Fruit fly (Drosophila melanogaster) whole organism, embryonic: ENCODE results near the gene Ns1.

ENCODE experiments used
- ATbp ChIP-seq: fragments of 200-800 bp; sonication (Bioruptor generic); optimal IDR thresholded peaks from 2 replicates; lab custom pipeline; 2017; ENCODE audit warnings: missing biosample characterization, mild to moderate bottlenecking, missing genetic modification characterization, missing genetic modification reagents
- Atf-2 ChIP-seq: fragments of 200-800 bp; sonication (Bioruptor generic); optimal IDR thresholded peaks from 2 replicates; lab custom pipeline; 2016; ENCODE audit warnings: missing biosample characterization, missing genetic modification characterization
- CG10366 ChIP-seq: fragments of 200-800 bp; sonication (Bioruptor generic); IDR thresholded peaks from 2 replicates; pipeline ENCODE4 v1.3.6; 2022; ENCODE audit warnings: missing biosample characterization, missing genetic modification characterization
- CG12659 ChIP-seq: fragments of 200-800 bp; sonication (Bioruptor generic); optimal IDR thresholded peaks from 3 replicates; lab custom pipeline; 2017; ENCODE audit warnings: mild to moderate bottlenecking, missing biosample characterization, missing genetic modification reagents, missing genetic modification characterization
- CG13287 ChIP-seq: fragments of 200-800 bp; sonication (Bioruptor generic); IDR thresholded peaks from 2 replicates; pipeline ENCODE4 v1.3.6; 2022; ENCODE audit warnings: missing biosample characterization, missing genetic modification characterization; ENCODE audit not compliant: partially characterized antibody
- CG17385 ChIP-seq: fragments of 200-800 bp; sonication (Bioruptor generic); optimal IDR thresholded peaks from 3 replicates; lab custom pipeline; 2018; ENCODE audit warnings: missing biosample characterization, mild to moderate bottlenecking, missing genetic modification characterization
- CG3281 ChIP-seq: fragments of 200-800 bp; sonication (Bioruptor generic); optimal IDR thresholded peaks from 3 replicates; lab custom pipeline; 2017; ENCODE audit warnings: missing biosample characterization, mild to moderate bottlenecking, missing genetic modification characterization
- CG34224 ChIP-seq: fragments of 200-800 bp; sonication (Bioruptor generic); IDR thresholded peaks from 3 replicates; pipeline ENCODE4 v1.3.6; 2022; ENCODE audit warnings: missing biosample characterization, missing genetic modification characterization; ENCODE audit not compliant: partially characterized antibody
- CG34422 ChIP-seq: fragments of 200-800 bp; sonication (Bioruptor generic); IDR thresholded peaks from 3 replicates; pipeline ENCODE4 v1.3.6; 2022; ENCODE audit warnings: missing biosample characterization, missing genetic modification characterization
- CG6175 ChIP-seq: fragments of 200-800 bp; sonication (Bioruptor generic); IDR thresholded peaks from 3 replicates; pipeline ENCODE4 v1.3.6; 2022; ENCODE audit warnings: missing biosample characterization, missing genetic modification characterization
- CG6654 ChIP-seq: fragments of 200-800 bp; sonication (Bioruptor generic); optimal IDR thresholded peaks from 2 replicates; lab custom pipeline; 2017; ENCODE audit warnings: missing biosample characterization, mild to moderate bottlenecking, missing genetic modification characterization
- CG6683 ChIP-seq: fragments of 200-800 bp; sonication (Bioruptor generic); optimal IDR thresholded peaks from 2 replicates; lab custom pipeline; 2017; ENCODE audit warnings: missing biosample characterization, mild to moderate bottlenecking, missing genetic modification characterization, missing genetic modification reagents
- CTCF ChIP-seq: fragments of 200-800 bp; sonication (Bioruptor generic); optimal IDR thresholded peaks from 2 replicates; lab custom pipeline; 2017; ENCODE audit warnings: missing biosample characterization, mild to moderate bottlenecking, missing genetic modification characterization, moderate library complexity
- H2.0 ChIP-seq: fragments of 200-800 bp; sonication (Bioruptor generic); IDR thresholded peaks from 2 replicates; pipeline ENCODE4 v1.3.6; 2022; ENCODE audit warnings: missing biosample characterization, missing genetic modification characterization
- HHEX ChIP-seq: fragments of 200-800 bp; sonication (Bioruptor generic); optimal IDR thresholded peaks from 3 replicates; lab custom pipeline; 2017; ENCODE audit warnings: missing biosample characterization, mild to moderate bottlenecking, missing genetic modification characterization, missing genetic modification reagents
- Jarid2 ChIP-seq: fragments of 200-800 bp; sonication (Bioruptor generic); optimal IDR thresholded peaks from 3 replicates; lab custom pipeline; 2017; ENCODE audit warnings: mild to moderate bottlenecking, missing biosample characterization, missing genetic modification reagents, missing genetic modification characterization
- Mes4 ChIP-seq: fragments of 200-800 bp; sonication (Bioruptor generic); optimal IDR thresholded peaks from 2 replicates; lab custom pipeline; 2016; ENCODE audit warnings: missing biosample characterization, missing genetic modification characterization
- Myb ChIP-seq: fragments of 200-800 bp; sonication (Bioruptor generic); optimal IDR thresholded peaks from 2 replicates; lab custom pipeline; 2016; ENCODE audit warnings: missing biosample characterization, missing genetic modification characterization
- Nf-YB ChIP-seq: fragments of 200-800 bp; sonication (Bioruptor generic); optimal IDR thresholded peaks from 3 replicates; lab custom pipeline; 2019; ENCODE audit warnings: missing biosample characterization, mild to moderate bottlenecking, missing genetic modification characterization, moderate library complexity
- Trl ChIP-seq, 3 experiments: fragments of >200 bp in 2 of 3; fragments of 200-800 bp in 1 of 3; sonication (Bioruptor generic) in 1 of 3; optimal IDR thresholded peaks; 2 replicates in 1 of 3; 3 replicates in 2 of 3; lab custom pipeline; 2016 to 2017; ENCODE audit warnings: missing biosample characterization in 1 of 3, missing genetic modification characterization in 1 of 3
- ash1 ChIP-seq: fragments of 200-800 bp; sonication (Bioruptor generic); optimal IDR thresholded peaks from 2 replicates; lab custom pipeline; 2018; ENCODE audit warnings: missing biosample characterization, mild to moderate bottlenecking, missing genetic modification characterization
- bab2 ChIP-seq: fragments of 200-800 bp; sonication (Bioruptor generic); optimal IDR thresholded peaks from 2 replicates; lab custom pipeline; 2016; ENCODE audit warnings: missing biosample characterization, missing genetic modification characterization
- crp ChIP-seq, 2 experiments: fragments of 200-800 bp; sonication (Bioruptor generic); optimal IDR thresholded peaks; 2 replicates in 1 of 2; 3 replicates in 1 of 2; lab custom pipeline; 2017; ENCODE audit warnings: missing biosample characterization in 2 of 2, missing genetic modification characterization in 2 of 2, mild to moderate bottlenecking in 1 of 2, moderate library complexity in 1 of 2
- dmrt99B ChIP-seq: fragments of 200-800 bp; sonication (Bioruptor generic); optimal IDR thresholded peaks from 2 replicates; lab custom pipeline; 2018; ENCODE audit warnings: missing biosample characterization, mild to moderate bottlenecking, missing genetic modification characterization, moderate library complexity
- emc ChIP-seq: fragments of 200-800 bp; sonication (Bioruptor generic); optimal IDR thresholded peaks from 2 replicates; lab custom pipeline; 2016; ENCODE audit warnings: missing biosample characterization, missing genetic modification characterization
- ewg ChIP-seq: fragments of 200-800 bp; sonication (Bioruptor generic); optimal IDR thresholded peaks from 3 replicates; lab custom pipeline; 2017; ENCODE audit warnings: mild to moderate bottlenecking, missing biosample characterization, missing genetic modification reagents, missing genetic modification characterization
- fru ChIP-seq: fragments of >200 bp; optimal IDR thresholded peaks from 2 replicates; lab custom pipeline; 2017
- gce ChIP-seq: fragments of 200-800 bp; sonication (Bioruptor generic); IDR thresholded peaks from 3 replicates; pipeline ENCODE4 v1.3.6; 2022; ENCODE audit warnings: missing biosample characterization, missing genetic modification characterization
- gcm ChIP-seq: fragments of 200-800 bp; sonication (Bioruptor generic); optimal IDR thresholded peaks from 2 replicates; lab custom pipeline; 2019; ENCODE audit warnings: missing biosample characterization, mild to moderate bottlenecking, missing genetic modification characterization, moderate library complexity
- grau ChIP-seq: fragments of 200-800 bp; optimal IDR thresholded peaks from 3 replicates; lab custom pipeline; 2019; ENCODE audit warnings: missing biosample characterization, mild to moderate bottlenecking, missing genetic modification characterization, moderate library complexity
- klu ChIP-seq: fragments of 200-800 bp; sonication (Bioruptor generic); IDR thresholded peaks from 2 replicates; pipeline ENCODE4 v1.3.6; 2022; ENCODE audit warnings: missing biosample characterization, missing genetic modification characterization
- lola ChIP-seq, 3 experiments: fragments of >200 bp in 2 of 3; fragments of 200-800 bp in 1 of 3; sonication (Bioruptor generic) in 1 of 3; optimal IDR thresholded peaks; 2 replicates each; lab custom pipeline; 2017 to 2019; ENCODE audit warnings: missing biosample characterization in 3 of 3, missing genetic modification characterization in 3 of 3, mild to moderate bottlenecking in 1 of 3, moderate library complexity in 1 of 3
- pfk ChIP-seq: fragments of 200-800 bp; sonication (Bioruptor generic); optimal IDR thresholded peaks from 2 replicates; lab custom pipeline; 2018; ENCODE audit warnings: missing biosample characterization, mild to moderate bottlenecking, missing genetic modification characterization, moderate library complexity
- phol ChIP-seq: fragments of 200-800 bp; sonication (Bioruptor generic); optimal IDR thresholded peaks from 3 replicates; lab custom pipeline; 2018; ENCODE audit warnings: missing biosample characterization, mild to moderate bottlenecking, missing genetic modification characterization, moderate library complexity
- row ChIP-seq: fragments of 200-800 bp; sonication (Bioruptor generic); IDR thresholded peaks from 3 replicates; pipeline ENCODE4 v1.3.6; 2022; ENCODE audit warnings: missing biosample characterization, missing genetic modification characterization
- salm ChIP-seq: fragments of 200-800 bp; sonication (Bioruptor generic); optimal IDR thresholded peaks from 2 replicates; lab custom pipeline; 2018; ENCODE audit warnings: missing biosample characterization, mild to moderate bottlenecking, missing genetic modification characterization
- sc ChIP-seq, 3 experiments: fragments of >200 bp in 2 of 3; fragments of 200-800 bp in 1 of 3; sonication (Bioruptor generic) in 1 of 3; optimal IDR thresholded peaks; 2 replicates in 2 of 3; 3 replicates in 1 of 3; lab custom pipeline; 2017; ENCODE audit warnings: mild to moderate bottlenecking in 1 of 3, missing biosample characterization in 1 of 3, missing genetic modification characterization in 1 of 3, missing genetic modification reagents in 1 of 3
- sd ChIP-seq: fragments of 200-800 bp; sonication (Bioruptor generic); optimal IDR thresholded peaks from 3 replicates; lab custom pipeline; 2018; ENCODE audit warnings: missing biosample characterization, mild to moderate bottlenecking, missing genetic modification characterization, moderate library complexity
- sens ChIP-seq: fragments of 200-800 bp; sonication (Bioruptor generic); peaks from one replicate; lab custom pipeline; 2016; ENCODE audit warnings: missing biosample characterization, missing genetic modification characterization
- sob ChIP-seq: fragments of 200-800 bp; sonication (Bioruptor generic); IDR thresholded peaks from 2 replicates; pipeline ENCODE4 v1.3.6; 2022; ENCODE audit warnings: missing biosample characterization, missing genetic modification characterization
- sqz ChIP-seq: fragments of 200-800 bp; sonication (Bioruptor generic); optimal IDR thresholded peaks from 3 replicates; lab custom pipeline; 2018; ENCODE audit warnings: missing biosample characterization, mild to moderate bottlenecking, missing genetic modification characterization
- stwl ChIP-seq: fragments of 200-800 bp; sonication (Bioruptor generic); optimal IDR thresholded peaks from 3 replicates; lab custom pipeline; 2018; ENCODE audit warnings: missing biosample characterization, mild to moderate bottlenecking, missing genetic modification characterization, moderate library complexity
- tio ChIP-seq: fragments of 200-800 bp; sonication (Bioruptor generic); optimal IDR thresholded peaks from 2 replicates; lab custom pipeline; 2017; ENCODE audit warnings: missing biosample characterization, missing genetic modification characterization, inconsistent platforms
- tna ChIP-seq: fragments of 200-800 bp; sonication (Bioruptor generic); IDR thresholded peaks from 2 replicates; pipeline ENCODE4 v1.3.6; 2022; ENCODE audit warnings: missing biosample characterization, missing genetic modification characterization; ENCODE audit not compliant: partially characterized antibody
- unc-4 ChIP-seq: fragments of 200-800 bp; sonication (Bioruptor generic); IDR thresholded peaks from 2 replicates; pipeline ENCODE4 v1.3.6; 2022; ENCODE audit warnings: missing biosample characterization, missing genetic modification characterization; ENCODE audit not compliant: partially characterized antibody
- vnd ChIP-seq: fragments of 200-800 bp; sonication (Bioruptor generic); IDR thresholded peaks from 3 replicates; pipeline ENCODE4 v1.3.6; 2022; ENCODE audit warnings: missing biosample characterization, missing genetic modification characterization; ENCODE audit not compliant: partially characterized antibody
- yki ChIP-seq: fragments of >200 bp; optimal IDR thresholded peaks from 3 replicates; lab custom pipeline; 2018
- zfh1 ChIP-seq: fragments of 200-800 bp; sonication (Bioruptor generic); IDR thresholded peaks from 3 replicates; pipeline ENCODE4 v1.3.6; 2022; ENCODE audit warnings: missing biosample characterization, missing genetic modification characterization

The Ns1 gene

dm6 chr3R:17120165-17120564 lies 47.7 kb upstream of the Ns1 start, which contains the start of gene CG34278:
Gene CG34278 (plus strand): TSS chr3R:17120465.
- TF ChIP-seq sens (GFP tag; lab: Kevin White, UChicago) (peak; percentile 12), fru (no peak)

DNA sequence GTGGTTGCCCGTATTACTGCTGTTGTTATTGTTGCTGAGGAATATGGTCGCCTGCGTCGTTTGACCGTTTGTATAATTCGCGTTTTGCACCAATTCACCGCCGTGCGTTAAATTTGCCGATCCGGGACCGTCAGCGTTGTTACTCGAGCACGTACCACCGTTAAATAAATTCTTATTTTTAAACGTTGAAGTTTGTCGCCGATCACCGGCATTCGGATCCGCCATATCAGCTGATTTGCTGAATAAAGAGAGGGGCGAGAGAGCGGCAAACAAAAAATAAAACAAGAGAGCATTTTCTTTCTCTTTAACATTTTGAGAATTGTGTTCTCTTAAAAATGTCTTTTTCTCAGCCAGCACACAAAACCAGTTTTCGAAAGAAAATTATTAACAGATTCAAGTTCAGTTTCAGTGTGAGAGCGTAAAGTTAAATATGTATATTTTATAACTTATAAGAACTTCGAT lies 46.5 kb upstream of the Ns1 start:
- no peak for TF ChIP-seq pfk (GFP tag; lab: Kevin White, UChicago)
- no peak for TF ChIP-seq CG6654 (GFP tag; lab: Kevin White, UChicago)
- TF ChIP-seq CG34422 (GFP tag; lab: Robert Waterston, UW) = peak; percentile 56; the same call in 1 of the 3 replicates
- no peak for TF ChIP-seq zfh1
- TF ChIP-seq klu (GFP tag; lab: Robert Waterston, UW) = no peak
- no peak for TF ChIP-seq Atf-2 (GFP tag; lab: Kevin White, UChicago)
- TF ChIP-seq unc-4 (GFP tag; lab: Robert Waterston, UW) = peak; percentile 39; the same call in 1 of the 2 replicates
- TF ChIP-seq vnd (GFP tag; lab: Robert Waterston, UW) = no peak
- no peak for TF ChIP-seq salm (tag; lab: Kevin White, UChicago)
- peak; percentile 42 for TF ChIP-seq CG3281 (GFP tag; lab: Kevin White, UChicago)
- TF ChIP-seq gce = 0 out of 3 replicates have a peak, but pooled peaks have one; percentile 27
- no peak for TF ChIP-seq H2.0 (GFP tag; lab: Robert Waterston, UW)
- TF ChIP-seq CG6683 (GFP tag; lab: Kevin White, UChicago) = no peak
- no peak for TF ChIP-seq ATbp (GFP tag; lab: Kevin White, UChicago)
- TF ChIP-seq CG6175 (GFP tag; lab: Robert Waterston, UW) = no peak
- TF ChIP-seq Nf-YB (GFP tag; lab: Kevin White, UChicago) = no peak
- TF ChIP-seq gcm = peak; percentile 38
- TF ChIP-seq CG34224 (GFP tag; lab: Robert Waterston, UW) = peak; percentile 49
- TF ChIP-seq stwl (tag; lab: Kevin White, UChicago) = peak; percentile 18
- peak; percentile 7 for TF ChIP-seq ash1 (GFP tag; lab: Kevin White, UChicago)
- TF ChIP-seq phol (tag; lab: Kevin White, UChicago) = no peak
- TF ChIP-seq CTCF (GFP tag; lab: Kevin White, UChicago) = peak; percentile 55
- TF ChIP-seq sc (optimal IDR thresholded peaks at IDR 0.05; lab: Kevin White, UChicago) = no peak
- TF ChIP-seq sc (GFP tag; optimal IDR thresholded peaks at IDR 0.05; lab: Kevin White, UChicago) = no peak
- peak; percentile 36 for TF ChIP-seq CG12659 (GFP tag; lab: Kevin White, UChicago)
- no peak for TF ChIP-seq HHEX
- 0 out of 2 replicates have a peak, but pooled peaks have one; percentile 21 for TF ChIP-seq tna (GFP tag; lab: Robert Waterston, UW)
- no peak for TF ChIP-seq grau
- TF ChIP-seq Trl (optimal IDR thresholded peaks at IDR 0.05; lab: Kevin White, UChicago) = peak; percentile 90 to 91
- no peak for TF ChIP-seq Trl (GFP tag; optimal IDR thresholded peaks at IDR 0.05; lab: Kevin White, UChicago)
- TF ChIP-seq Mes4 (GFP tag; lab: Kevin White, UChicago) = no peak
- TF ChIP-seq row (GFP tag; lab: Robert Waterston, UW) = no peak
- peak; percentile 20 for TF ChIP-seq sqz (GFP tag; lab: Kevin White, UChicago)
- no peak for TF ChIP-seq bab2 (GFP tag; lab: Kevin White, UChicago)
- no peak for TF ChIP-seq emc (GFP tag; lab: Kevin White, UChicago)
- TF ChIP-seq yki (lab: Kevin White, UChicago) = peak; percentile 57
- TF ChIP-seq CG10366 = no peak
- TF ChIP-seq dmrt99B = no peak
- no peak for TF ChIP-seq lola (GFP tag; optimal IDR thresholded peaks at IDR 0.05; lab: Kevin White, UChicago)
- no peak for TF ChIP-seq tio (GFP tag; lab: Kevin White, UChicago)
- TF ChIP-seq sob = 0 out of 2 replicates have a peak, but pooled peaks have one; percentile 13
- TF ChIP-seq Myb (GFP tag; lab: Kevin White, UChicago) = peak; percentile 41
- peak; percentile 21 for TF ChIP-seq sd
- peak; percentile 82 for TF ChIP-seq Jarid2 (GFP tag; lab: Kevin White, UChicago)
- TF ChIP-seq ewg (GFP tag; lab: Kevin White, UChicago) = no peak
- peak in 1 of 2 experiments; percentile 70 for TF ChIP-seq crp (GFP tag; optimal IDR thresholded peaks at IDR 0.05; lab: Kevin White, UChicago)
- peak; percentile 33 for TF ChIP-seq CG17385
- peak; percentile 60 for TF ChIP-seq CG13287 (GFP tag; lab: Robert Waterston, UW)
